Fruit fly (Drosophila melanogaster): ENCODE results near the gene Taf10b.
A peak's percentile ranks its signal among the peaks of the same experiment; 100 is the strongest.

Gene Taf10b

dm6 chr2L:2739820-2740230 is 27.8 kb downstream of the Taf10b start, which contains the start of gene Hrs (continued):
- peak; percentile 61 for TF ChIP-seq MESR4 (GFP tag; optimal IDR thresholded peaks at IDR 0.05)
- TF ChIP-seq bbx (GFP tag; IDR thresholded peaks at IDR 0.05; ENCODE audit: partially characterized antibody) = peak; percentile 60; the same call in 1 of the 2 replicates
- TF ChIP-seq CG31365 (tag; optimal IDR thresholded peaks at IDR 0.05) = no peak
- TF ChIP-seq fd64A (GFP tag; optimal IDR thresholded peaks at IDR 0.05) = no peak
- no peak for TF ChIP-seq tgo (GFP tag; IDR thresholded peaks at IDR 0.05)
- TF ChIP-seq CG9609 (GFP tag; optimal IDR thresholded peaks at IDR 0.05) = no peak
- no peak for TF ChIP-seq Hsf (GFP tag; optimal IDR thresholded peaks at IDR 0.05)
- no peak for TF ChIP-seq Max (GFP tag; optimal IDR thresholded peaks at IDR 0.05)
- no peak for TF ChIP-seq D19A (tag; optimal IDR thresholded peaks at IDR 0.05)
- TF ChIP-seq CG10462 (GFP tag; optimal IDR thresholded peaks at IDR 0.05) = no peak
- TF ChIP-seq crc (GFP tag; optimal IDR thresholded peaks at IDR 0.05) = no peak
- no peak for TF ChIP-seq Dfd (GFP tag; optimal IDR thresholded peaks at IDR 0.05)
- TF ChIP-seq GATAe (GFP tag; conservative IDR thresholded peaks at IDR 0.05) = no peak
- TF ChIP-seq oc (tag; optimal IDR thresholded peaks at IDR 0.05) = no peak
- no peak for TF ChIP-seq nerfin-2 (GFP tag; IDR thresholded peaks at IDR 0.05; ENCODE audit: partially characterized antibody)
- TF ChIP-seq ewg (GFP tag; optimal IDR thresholded peaks at IDR 0.05) = no peak
- TF ChIP-seq Blimp-1 (GFP tag; optimal IDR thresholded peaks at IDR 0.05) = no peak
- TF ChIP-seq CG2129 (GFP tag; IDR thresholded peaks at IDR 0.05; ENCODE audit: partially characterized antibody) = no peak
- TF ChIP-seq CG13424 (tag; optimal IDR thresholded peaks at IDR 0.05) = no peak
- TF ChIP-seq Scr (GFP tag; IDR thresholded peaks at IDR 0.05; ENCODE audit: partially characterized antibody) = peak; percentile 23; the same call in 1 of the 2 replicates
- TF ChIP-seq cad (GFP tag; optimal IDR thresholded peaks at IDR 0.05) = no peak
- TF ChIP-seq Dp (GFP tag; optimal IDR thresholded peaks at IDR 0.05) = peak; percentile 80
- no peak for TF ChIP-seq Chrac-16 (GFP tag; optimal IDR thresholded peaks at IDR 0.05)
- TF ChIP-seq usp (GFP tag; optimal IDR thresholded peaks at IDR 0.05) = no peak
- peak; percentile 45 for TF ChIP-seq Fer1 (GFP tag; optimal IDR thresholded peaks at IDR 0.05)
- TF ChIP-seq cg (GFP tag; optimal IDR thresholded peaks at IDR 0.05) = no peak
- no peak for TF ChIP-seq shn (GFP tag; optimal IDR thresholded peaks at IDR 0.05)
- TF ChIP-seq dpn (GFP tag; optimal IDR thresholded peaks at IDR 0.05) = peak in 1 of 2 experiments; percentile 1
- TF ChIP-seq Meics (GFP tag; optimal IDR thresholded peaks at IDR 0.05) = no peak
- TF ChIP-seq ind (GFP tag; optimal IDR thresholded peaks at IDR 0.05) = no peak
- no peak for TF ChIP-seq Mad (GFP tag; optimal IDR thresholded peaks at IDR 0.05)
- no peak for TF ChIP-seq Dip3 (GFP tag; optimal IDR thresholded peaks at IDR 0.05)
- TF ChIP-seq ftz-f1 (GFP tag; optimal IDR thresholded peaks at IDR 0.05) = peak; percentile 39
- TF ChIP-seq Dbx (GFP tag; IDR thresholded peaks at IDR 0.05) = no peak
- no peak for TF ChIP-seq Doc3 (GFP tag; IDR thresholded peaks at IDR 0.05; ENCODE audit: partially characterized antibody)
- TF ChIP-seq sens-2 (GFP tag; IDR thresholded peaks at IDR 0.05) = no peak
- no peak for TF ChIP-seq CG17802 (tag; optimal IDR thresholded peaks at IDR 0.05)
- TF ChIP-seq dmrt11E (tag; optimal IDR thresholded peaks at IDR 0.05) = no peak
- TF ChIP-seq mam (GFP tag; optimal IDR thresholded peaks at IDR 0.05) = peak; percentile 29
- TF ChIP-seq CG11695 (GFP tag; IDR thresholded peaks at IDR 0.05) = no peak
- no peak for TF ChIP-seq sisA (GFP tag; IDR thresholded peaks at IDR 0.05)
- no peak for TF ChIP-seq Camta (GFP tag; optimal IDR thresholded peaks at IDR 0.05)
- no peak for TF ChIP-seq caup (GFP tag; optimal IDR thresholded peaks at IDR 0.05; ENCODE audit: severe bottlenecking)
- TF ChIP-seq CG14667 (GFP tag; IDR thresholded peaks at IDR 0.05) = no peak
- no peak for TF ChIP-seq slou (GFP tag; optimal IDR thresholded peaks at IDR 0.05)
- no peak for TF ChIP-seq CG11723 (GFP tag; optimal IDR thresholded peaks at IDR 0.05)
- TF ChIP-seq CG8944 (GFP tag; optimal IDR thresholded peaks at IDR 0.05) = no peak
- 0 out of 3 replicates have a peak, but pooled peaks have one; percentile 39 for TF ChIP-seq CG16813 (GFP tag; IDR thresholded peaks at IDR 0.05; ENCODE audit: partially characterized antibody)
- TF ChIP-seq Mes4 (GFP tag; optimal IDR thresholded peaks at IDR 0.05) = no peak
- no peak for TF ChIP-seq Trl (optimal IDR thresholded peaks at IDR 0.05)
- TF ChIP-seq Trl (GFP tag; optimal IDR thresholded peaks at IDR 0.05) = no peak
- no peak for TF ChIP-seq Gsc (GFP tag; IDR thresholded peaks at IDR 0.05)

All from whole organism, embryonic.